Worm (Caenorhabditis elegans) whole organism, early embryonic: Measurements from ENCODE around the gene T26A8.3.

ENCODE experiments used
- B0310.2 ChIP-seq: sonication (generic microtip); optimal IDR thresholded peaks from 2 replicates; lab custom pipeline; 2016; ENCODE audit warnings: mild to moderate bottlenecking, missing genetic modification characterization, missing compliant biosample characterization
- F13C5.2 ChIP-seq: sonication (generic microtip); optimal IDR thresholded peaks from 2 replicates; lab custom pipeline; 2017; ENCODE audit warnings: mild to moderate bottlenecking, missing genetic modification characterization, inconsistent platforms, missing compliant biosample characterization
- aly-1 ChIP-seq: sonication (generic microtip); optimal IDR thresholded peaks from 2 replicates; lab custom pipeline; 2016; ENCODE audit warnings: missing genetic modification characterization, missing compliant biosample characterization
- ama-1 ChIP-seq: fragments of 150-350 bp; optimal IDR thresholded peaks from 2 replicates; lab custom pipeline; 2014
- ceh-13 ChIP-seq: fragments of 200-800 bp; sonication (Bioruptor generic); optimal IDR thresholded peaks from 2 replicates; lab custom pipeline; 2018; ENCODE audit warnings: mild to moderate bottlenecking, missing genetic modification characterization, missing compliant biosample characterization
- ceh-36 ChIP-seq: sonication (generic microtip); optimal IDR thresholded peaks from 2 replicates; lab custom pipeline; 2016; ENCODE audit warnings: missing genetic modification characterization, inconsistent platforms, missing compliant biosample characterization
- ets-7 ChIP-seq: sonication (generic microtip); optimal IDR thresholded peaks from 2 replicates; lab custom pipeline; 2016; ENCODE audit warnings: missing genotype, missing genetic modification characterization, missing compliant biosample characterization
- flt-1 ChIP-seq: fragments of 200-800 bp; sonication (Bioruptor generic); IDR thresholded peaks from 2 replicates; pipeline ENCODE4 v1.3.6; 2022; ENCODE audit warnings: missing genetic modification characterization, missing compliant biosample characterization
- hmbx-1 ChIP-seq: sonication (generic microtip); optimal IDR thresholded peaks from 2 replicates; lab custom pipeline; 2016; ENCODE audit warnings: mild to moderate bottlenecking, missing genetic modification characterization, missing compliant biosample characterization
- hmg-4 ChIP-seq: fragments of 200-800 bp; sonication (Bioruptor generic); optimal IDR thresholded peaks from 2 replicates; lab custom pipeline; 2018; ENCODE audit warnings: mild to moderate bottlenecking, missing genetic modification characterization, missing compliant biosample characterization
- hnd-1 ChIP-seq: sonication (generic microtip); optimal IDR thresholded peaks from 2 replicates; lab custom pipeline; 2016; ENCODE audit warnings: missing genetic modification characterization, missing compliant biosample characterization
- pes-1 ChIP-seq: fragments of 200-800 bp; sonication (Bioruptor generic); IDR thresholded peaks from 2 replicates; pipeline ENCODE4 v1.3.6; 2022; ENCODE audit warnings: missing genetic modification reagents, missing genetic modification characterization, missing compliant biosample characterization
- scrt-1 ChIP-seq: fragments of 200-800 bp; sonication (Bioruptor generic); IDR thresholded peaks from 2 replicates; pipeline ENCODE4 v1.3.6; 2022; ENCODE audit warnings: missing genetic modification characterization, missing compliant biosample characterization
- sea-1 ChIP-seq: fragments of 200-800 bp; sonication (Bioruptor generic); conservative IDR thresholded peaks from 2 replicates; pipeline ENCODE4 v1.3.6; 2022; ENCODE audit warnings: missing genetic modification characterization, missing compliant biosample characterization
- tbx-11 ChIP-seq: fragments of 200-800 bp; sonication (Bioruptor generic); IDR thresholded peaks from 2 replicates; pipeline ENCODE4 v1.3.6; 2022; ENCODE audit warnings: missing genetic modification characterization, missing compliant biosample characterization
- tbx-37 ChIP-seq: fragments of 200-800 bp; sonication (Bioruptor generic); conservative IDR thresholded peaks from 2 replicates; pipeline ENCODE4 v1.3.6; 2022; ENCODE audit warnings: missing genetic modification reagents, missing genetic modification characterization, missing compliant biosample characterization
- tra-4 ChIP-seq: sonication (generic microtip); optimal IDR thresholded peaks from 2 replicates; lab custom pipeline; 2017; ENCODE audit warnings: missing genetic modification characterization, missing compliant biosample characterization

Gene T26A8.3

ce11 chrIV:8463716-8464115 lies 37.3 kb upstream of the T26A8.3 start, which contains the start of gene str-176:
str-176 (minus strand) TSS chrIV:8463816.
- TF ChIP-seq aly-1 (no peak), hmg-4 (GFP tag; lab: Kevin White, UChicago) (no peak), hnd-1 (no peak), sea-1 (GFP tag; lab: Robert Waterston, UW) (no peak), ceh-13 (GFP tag; lab: Kevin White, UChicago) (no peak), tbx-37 (GFP tag; lab: Robert Waterston, UW) (no peak), tbx-11 (GFP tag; lab: Robert Waterston, UW) (no peak), pes-1 (GFP tag; lab: Robert Waterston, UW) (no peak), flt-1 (GFP tag; lab: Robert Waterston, UW) (no peak), ets-7 (tag; lab: Kevin White, UChicago) (no peak), B0310.2 (tag; lab: Kevin White, UChicago) (no peak), ceh-36 (tag; lab: Kevin White, UChicago) (no peak)

ce11 chrIV:8463069-8463468 lies 36.6 kb upstream of the T26A8.3 start:
- no peak for TF ChIP-seq pes-1 (GFP tag; lab: Robert Waterston, UW)
- TF ChIP-seq scrt-1 (GFP tag; lab: Robert Waterston, UW): no peak
- TF ChIP-seq F13C5.2: no peak
- no peak for TF ChIP-seq ets-7 (tag; lab: Kevin White, UChicago)
- no peak for TF ChIP-seq flt-1 (GFP tag; lab: Robert Waterston, UW)
- no peak for TF ChIP-seq hnd-1
- TF ChIP-seq ceh-36 (tag; lab: Kevin White, UChicago): no peak
- no peak for TF ChIP-seq hmbx-1 (tag; lab: Kevin White, UChicago)
- no peak for TF ChIP-seq B0310.2 (tag; lab: Kevin White, UChicago)
- TF ChIP-seq tbx-37 (GFP tag; lab: Robert Waterston, UW): no peak
- no peak for TF ChIP-seq hmg-4 (GFP tag; lab: Kevin White, UChicago)
- TF ChIP-seq aly-1: no peak
- TF ChIP-seq sea-1 (GFP tag; lab: Robert Waterston, UW): no peak
- no peak for TF ChIP-seq ama-1
- no peak for TF ChIP-seq ceh-13 (GFP tag; lab: Kevin White, UChicago)
- no peak for TF ChIP-seq tra-4 (tag; lab: Kevin White, UChicago)
- TF ChIP-seq tbx-11 (GFP tag; lab: Robert Waterston, UW): no peak

- no peak for TF ChIP-seq B0310.2 (tag; lab: Kevin White, UChicago)
- TF ChIP-seq F13C5.2: no peak
- TF ChIP-seq tbx-37 (GFP tag; lab: Robert Waterston, UW): no peak
- no peak for TF ChIP-seq hnd-1
These were observed 35.9 kb upstream of the T26A8.3 start for ce11 chrIV:8462376-8462775.

ce11 chrIV:8461177-8461576 lies 34.7 kb upstream of the T26A8.3 start:
- TF ChIP-seq ceh-36 (tag; lab: Kevin White, UChicago) (no peak), B0310.2 (tag; lab: Kevin White, UChicago) (no peak), tbx-11 (GFP tag; lab: Robert Waterston, UW) (no peak), flt-1 (GFP tag; lab: Robert Waterston, UW) (no peak), F13C5.2 (no peak), pes-1 (GFP tag; lab: Robert Waterston, UW) (no peak)

- TF ChIP-seq tbx-37 (GFP tag; lab: Robert Waterston, UW): no peak
- no peak for TF ChIP-seq hnd-1
- no peak for TF ChIP-seq ceh-36 (tag; lab: Kevin White, UChicago)
- no peak for TF ChIP-seq hmg-4 (GFP tag; lab: Kevin White, UChicago)
These were observed 33.8 kb upstream of the T26A8.3 start, which contains the start of gene ant-1.4 for ce11 chrIV:8460208-8460607. ant-1.4 (minus strand) TSS chrIV:8460308.

ce11 chrIV:8456899-8457298 lies 30.5 kb upstream of the T26A8.3 start, which contains the start of gene syx-4:
syx-4 (plus strand) TSS chrIV:8457280.
- TF ChIP-seq F13C5.2 (no peak), ets-7 (tag; lab: Kevin White, UChicago) (no peak), ceh-13 (GFP tag; lab: Kevin White, UChicago) (no peak), tbx-11 (GFP tag; lab: Robert Waterston, UW) (no peak), hnd-1 (no peak), pes-1 (GFP tag; lab: Robert Waterston, UW) (no peak), scrt-1 (GFP tag; lab: Robert Waterston, UW) (no peak), tra-4 (tag; lab: Kevin White, UChicago) (no peak), sea-1 (GFP tag; lab: Robert Waterston, UW) (no peak), B0310.2 (tag; lab: Kevin White, UChicago) (no peak), hmg-4 (GFP tag; lab: Kevin White, UChicago) (no peak)

ce11 chrIV:8454076-8454475 lies 27.6 kb upstream of the T26A8.3 start:
- TF ChIP-seq hnd-1 (no peak), tbx-37 (GFP tag; lab: Robert Waterston, UW) (no peak), hmg-4 (GFP tag; lab: Kevin White, UChicago) (no peak), tra-4 (tag; lab: Kevin White, UChicago) (no peak), pes-1 (GFP tag; lab: Robert Waterston, UW) (no peak), aly-1 (no peak), hmbx-1 (tag; lab: Kevin White, UChicago) (no peak), F13C5.2 (no peak), ama-1 (no peak), ceh-36 (tag; lab: Kevin White, UChicago) (no peak), ceh-13 (GFP tag; lab: Kevin White, UChicago) (no peak), ets-7 (tag; lab: Kevin White, UChicago) (no peak), sea-1 (GFP tag; lab: Robert Waterston, UW) (no peak), B0310.2 (tag; lab: Kevin White, UChicago) (no peak), tbx-11 (GFP tag; lab: Robert Waterston, UW) (no peak), flt-1 (GFP tag; lab: Robert Waterston, UW) (no peak), scrt-1 (GFP tag; lab: Robert Waterston, UW) (no peak)

- TF ChIP-seq tra-4 (tag; lab: Kevin White, UChicago) (no peak), hmbx-1 (tag; lab: Kevin White, UChicago) (no peak), ama-1 (no peak), B0310.2 (tag; lab: Kevin White, UChicago) (no peak), tbx-37 (GFP tag; lab: Robert Waterston, UW) (no peak), hmg-4 (GFP tag; lab: Kevin White, UChicago) (no peak), ets-7 (tag; lab: Kevin White, UChicago) (no peak), tbx-11 (GFP tag; lab: Robert Waterston, UW) (no peak), scrt-1 (GFP tag; lab: Robert Waterston, UW) (no peak), F13C5.2 (no peak), pes-1 (GFP tag; lab: Robert Waterston, UW) (no peak), aly-1 (no peak), ceh-36 (tag; lab: Kevin White, UChicago) (no peak), ceh-13 (GFP tag; lab: Kevin White, UChicago) (no peak), hnd-1 (no peak), sea-1 (GFP tag; lab: Robert Waterston, UW) (no peak), flt-1 (GFP tag; lab: Robert Waterston, UW) (no peak)
These were observed 26.7 kb upstream of the T26A8.3 start for ce11 chrIV:8453178-8453577.
